In the genomic region with DNA sequence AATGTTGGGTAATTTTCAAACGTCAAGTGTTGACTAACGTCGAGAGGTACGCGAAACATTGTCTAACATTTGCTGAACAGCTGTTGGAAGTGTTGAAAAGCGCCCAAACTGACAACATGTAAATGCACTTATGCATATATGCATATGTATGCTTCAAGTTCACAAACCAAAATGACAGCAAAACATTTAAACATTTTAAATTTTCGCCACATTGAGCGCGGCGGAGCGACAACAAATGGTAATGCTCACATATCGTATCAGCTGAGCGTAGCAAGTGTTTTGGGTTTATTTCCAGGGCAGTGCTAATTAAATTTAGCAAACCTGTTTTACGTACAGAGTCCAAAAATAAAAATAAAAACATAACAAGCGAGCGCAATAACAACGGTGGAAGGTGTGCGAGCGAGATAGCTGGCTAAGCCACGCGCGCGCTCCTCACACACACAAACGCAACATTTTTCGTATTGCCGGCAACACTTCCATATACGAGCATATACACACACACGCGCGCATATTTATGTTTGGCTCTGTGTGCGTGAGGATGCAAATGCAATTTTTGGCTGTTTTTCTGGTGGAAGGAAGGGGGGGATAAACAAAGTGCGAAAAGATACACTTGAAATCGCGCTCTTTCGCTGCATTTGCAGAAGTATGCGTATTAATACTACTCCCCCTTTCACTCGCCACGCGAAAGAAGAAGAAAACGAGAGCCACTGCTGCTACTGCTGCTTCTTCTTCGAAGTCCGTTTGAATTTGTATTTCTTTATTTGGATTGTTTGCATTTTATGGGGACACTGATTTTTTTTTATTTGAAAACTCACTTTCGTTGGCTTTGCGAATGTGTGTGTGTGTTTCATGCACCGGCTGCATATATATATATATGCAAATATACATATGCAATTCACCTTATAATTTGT, we compare ENCODE assay signal across 6 fruit fly cellular contexts.
TF ChIP-seq lines count a peak whose summit lies in the region.

No protein-coding gene starts in this region.

- peak; percentile 47 for TF ChIP-seq CTCF in whole organism, embryonic (GFP tag; optimal IDR thresholded peaks at IDR 0.05; lab: Kevin White, UChicago)

TF ChIP-seq in whole organism, 6 proteins besides CTCF, POLR2A, EP300 and RAD21:
- TF ChIP-seq pan (optimal IDR thresholded peaks at IDR 0.05; lab: Kevin White, UChicago) (no peak), psq (optimal IDR thresholded peaks at IDR 0.05; lab: Kevin White, UChicago) (no peak), EcR (GFP tag; optimal IDR thresholded peaks at IDR 0.05; lab: Kevin White, UChicago) (no peak), CG8478 (optimal IDR thresholded peaks at IDR 0.05; lab: Kevin White, UChicago) (peak; percentile 53), Dll (optimal IDR thresholded peaks at IDR 0.05; lab: Kevin White, UChicago) (no peak), usp (GFP tag; optimal IDR thresholded peaks at IDR 0.05; lab: Kevin White, UChicago) (no peak)

TF ChIP-seq in whole organism, adult, 20 proteins besides CTCF, POLR2A, EP300 and RAD21 (continues in another document):
- TF ChIP-seq toe (GFP tag; optimal IDR thresholded peaks at IDR 0.05; lab: Kevin White, UChicago): no peak
- TF ChIP-seq Clk (GFP tag; optimal IDR thresholded peaks at IDR 0.05; lab: Kevin White, UChicago): peak; percentile 10
- peak; percentile 43 for TF ChIP-seq bab1 (GFP tag; optimal IDR thresholded peaks at IDR 0.05; lab: Kevin White, UChicago)
- peak; percentile 60 for TF ChIP-seq CG14711 (tag; optimal IDR thresholded peaks at IDR 0.05; lab: Kevin White, UChicago)
- TF ChIP-seq tj (GFP tag; optimal IDR thresholded peaks at IDR 0.05; lab: Kevin White, UChicago): peak; percentile 77
- TF ChIP-seq Mnt (GFP tag; optimal IDR thresholded peaks at IDR 0.05; lab: Kevin White, UChicago): peak; percentile 90
- peak; percentile 48 for TF ChIP-seq ovo (GFP tag; optimal IDR thresholded peaks at IDR 0.05; lab: Kevin White, UChicago)
- peak; percentile 58 for TF ChIP-seq CG5204 (GFP tag; optimal IDR thresholded peaks at IDR 0.05; lab: Kevin White, UChicago)
- peak; percentile 87 for TF ChIP-seq Crg-1 (GFP tag; optimal IDR thresholded peaks at IDR 0.05; lab: Kevin White, UChicago)
- peak; percentile 48 for TF ChIP-seq cic (GFP tag; optimal IDR thresholded peaks at IDR 0.05; lab: Kevin White, UChicago)
- peak; percentile 62 for TF ChIP-seq CG12768 (GFP tag; optimal IDR thresholded peaks at IDR 0.05; lab: Kevin White, UChicago)
- peak; percentile 76 for TF ChIP-seq pad (GFP tag; optimal IDR thresholded peaks at IDR 0.05; lab: Kevin White, UChicago)
- TF ChIP-seq CG11617 (GFP tag; optimal IDR thresholded peaks at IDR 0.05; lab: Kevin White, UChicago): peak; percentile 82
- TF ChIP-seq CG7101 (tag; optimal IDR thresholded peaks at IDR 0.05; lab: Kevin White, UChicago): peak; percentile 83

TF ChIP-seq in whole organism, embryonic, 481 proteins besides CTCF, POLR2A, EP300 and RAD21 (continues in another document):
- no peak for TF ChIP-seq Sry-β (GFP tag; optimal IDR thresholded peaks at IDR 0.05; lab: Kevin White, UChicago)
- TF ChIP-seq CG6175 (GFP tag; IDR thresholded peaks at IDR 0.05; lab: Robert Waterston, UW): no peak
- peak; percentile 33 for TF ChIP-seq chn (GFP tag; optimal IDR thresholded peaks at IDR 0.05; lab: Kevin White, UChicago)
- TF ChIP-seq crol (GFP tag; IDR thresholded peaks at IDR 0.05; lab: Robert Waterston, UW): no peak
- TF ChIP-seq Hand (GFP tag; optimal IDR thresholded peaks at IDR 0.05; lab: Kevin White, UChicago): peak; percentile 10
- TF ChIP-seq Optix (GFP tag; IDR thresholded peaks at IDR 0.05; lab: Robert Waterston, UW): no peak
- TF ChIP-seq CG42726 (GFP tag; IDR thresholded peaks at IDR 0.05; lab: Robert Waterston, UW; ENCODE audit: partially characterized antibody): no peak
- TF ChIP-seq tx (GFP tag; optimal IDR thresholded peaks at IDR 0.05; lab: Kevin White, UChicago): no peak
- TF ChIP-seq trh (GFP tag; optimal IDR thresholded peaks at IDR 0.05; lab: Kevin White, UChicago): no peak
- TF ChIP-seq CkIIα-i1 (GFP tag; IDR thresholded peaks at IDR 0.05; lab: Robert Waterston, UW): no peak
- no peak for TF ChIP-seq salm (tag; optimal IDR thresholded peaks at IDR 0.05; lab: Kevin White, UChicago)
- TF ChIP-seq chinmo (GFP tag; IDR thresholded peaks at IDR 0.05; lab: Robert Waterston, UW; ENCODE audit: partially characterized antibody): no peak
- TF ChIP-seq GATAe (GFP tag; conservative IDR thresholded peaks at IDR 0.05; lab: Robert Waterston, UW): no peak
- peak; percentile 11; the same call in 1 of the 2 replicates for TF ChIP-seq onecut (GFP tag; IDR thresholded peaks at IDR 0.05; lab: Robert Waterston, UW)
- TF ChIP-seq CG15696 (tag; optimal IDR thresholded peaks at IDR 0.05; lab: Kevin White, UChicago): no peak
- no peak for TF ChIP-seq vvl (GFP tag; IDR thresholded peaks at IDR 0.05; lab: Robert Waterston, UW)

TF ChIP-seq in whole organism, prepupa, 60 proteins besides CTCF, POLR2A, EP300 and RAD21 (continues in another document):
- TF ChIP-seq ss (GFP tag; optimal IDR thresholded peaks at IDR 0.05; lab: Kevin White, UChicago) (peak in 1 of 2 experiments; percentile 42), CG6163 (GFP tag; IDR thresholded peaks at IDR 0.05; lab: Robert Waterston, UW) (no peak), CG8632 (GFP tag; optimal IDR thresholded peaks at IDR 0.05; lab: Kevin White, UChicago) (peak; percentile 6), esn (GFP tag; optimal IDR thresholded peaks at IDR 0.05; lab: Kevin White, UChicago) (peak; percentile 59), Eip93F (GFP tag; optimal IDR thresholded peaks at IDR 0.05; lab: Kevin White, UChicago) (no peak), CG7368 (GFP tag; optimal IDR thresholded peaks at IDR 0.05; lab: Kevin White, UChicago) (peak; percentile 19), CG15336 (GFP tag; IDR thresholded peaks at IDR 0.05; lab: Robert Waterston, UW) (no peak), Eip75B (GFP tag; optimal IDR thresholded peaks at IDR 0.05; lab: Kevin White, UChicago) (peak; percentile 24), vri (GFP tag; optimal IDR thresholded peaks at IDR 0.05; lab: Kevin White, UChicago) (peak; percentile 76), pdm3 (GFP tag; optimal IDR thresholded peaks at IDR 0.05; lab: Kevin White, UChicago) (peak; percentile 59), dsx (GFP tag; optimal IDR thresholded peaks at IDR 0.05; lab: Kevin White, UChicago; ENCODE audit: poor library complexity, severe bottlenecking) (peak; percentile 70), Sox15 (GFP tag; optimal IDR thresholded peaks at IDR 0.05; lab: Kevin White, UChicago) (no peak), Lpt (GFP tag; optimal IDR thresholded peaks at IDR 0.05; lab: Kevin White, UChicago) (peak; percentile 16), Ets96B (tag; optimal IDR thresholded peaks at IDR 0.05; lab: Kevin White, UChicago) (no peak), lz (GFP tag; optimal IDR thresholded peaks at IDR 0.05; lab: Kevin White, UChicago) (peak; percentile 56), CG8119 (GFP tag; IDR thresholded peaks at IDR 0.05; lab: Robert Waterston, UW) (no peak)

TF ChIP-seq in whole organism, pupa, 21 proteins besides CTCF, POLR2A, EP300 and RAD21:
- TF ChIP-seq CG14655 (GFP tag; optimal IDR thresholded peaks at IDR 0.05; lab: Kevin White, UChicago) (peak; percentile 25), CG10348 (GFP tag; IDR thresholded peaks at IDR 0.05; lab: Robert Waterston, UW) (no peak), Pif1B (GFP tag; optimal IDR thresholded peaks at IDR 0.05; lab: Kevin White, UChicago) (peak; percentile 34), CG12605 (GFP tag; IDR thresholded peaks at IDR 0.05; lab: Robert Waterston, UW) (no peak), Snoo (tag; optimal IDR thresholded peaks at IDR 0.05; lab: Kevin White, UChicago) (no peak), D1 (tag; optimal IDR thresholded peaks at IDR 0.05; lab: Kevin White, UChicago) (no peak), CG34367 (tag; optimal IDR thresholded peaks at IDR 0.05; lab: Kevin White, UChicago) (peak; percentile 27), Pif1A (GFP tag; optimal IDR thresholded peaks at IDR 0.05; lab: Kevin White, UChicago) (peak; percentile 32), CG8159 (tag; optimal IDR thresholded peaks at IDR 0.05; lab: Kevin White, UChicago) (peak; percentile 19), CG8301 (tag; optimal IDR thresholded peaks at IDR 0.05; lab: Kevin White, UChicago) (peak; percentile 41), CG32121 (GFP tag; IDR thresholded peaks at IDR 0.05; lab: Robert Waterston, UW) (no peak)

TF ChIP-seq in whole organism, wandering third instar larva, 38 proteins besides CTCF, POLR2A, EP300 and RAD21 (continues in another document):
- TF ChIP-seq brk (GFP tag; optimal IDR thresholded peaks at IDR 0.05; lab: Kevin White, UChicago) (no peak), br (GFP tag; optimal IDR thresholded peaks at IDR 0.05; lab: Kevin White, UChicago) (peak; percentile 74), rgr (GFP tag; optimal IDR thresholded peaks at IDR 0.05; lab: Kevin White, UChicago) (peak; percentile 76), psq (GFP tag; optimal IDR thresholded peaks at IDR 0.05; lab: Kevin White, UChicago) (peak; percentile 54), Dif (GFP tag; optimal IDR thresholded peaks at IDR 0.05; lab: Kevin White, UChicago; ENCODE audit: partially characterized antibody) (peak; percentile 1), CG32264 (GFP tag; optimal IDR thresholded peaks at IDR 0.05; lab: Kevin White, UChicago) (peak; percentile 34), HLH106 (tag; optimal IDR thresholded peaks at IDR 0.05; lab: Kevin White, UChicago) (peak; percentile 18), Myc (optimal IDR thresholded peaks at IDR 0.05; lab: Kevin White, UChicago) (peak; percentile 42), GATAd (GFP tag; optimal IDR thresholded peaks at IDR 0.05; lab: Kevin White, UChicago) (no peak), Rel (GFP tag; optimal IDR thresholded peaks at IDR 0.05; lab: Kevin White, UChicago) (no peak), Rel (tag; optimal IDR thresholded peaks at IDR 0.05; lab: Kevin White, UChicago) (no peak), OdsH (GFP tag; optimal IDR thresholded peaks at IDR 0.05; lab: Kevin White, UChicago) (peak; percentile 61), dmrt93B (GFP tag; optimal IDR thresholded peaks at IDR 0.05; lab: Kevin White, UChicago) (peak; percentile 5), foxo (GFP tag; optimal IDR thresholded peaks at IDR 0.05; lab: Kevin White, UChicago) (peak in 1 of 2 experiments; percentile 69), lola (GFP tag; optimal IDR thresholded peaks at IDR 0.05; lab: Kevin White, UChicago) (no peak), Jra (GFP tag; optimal IDR thresholded peaks at IDR 0.05; lab: Kevin White, UChicago) (peak; percentile 52), Sp1 (GFP tag; optimal IDR thresholded peaks at IDR 0.05; lab: Kevin White, UChicago) (peak; percentile 33), Dfd (GFP tag; optimal IDR thresholded peaks at IDR 0.05; lab: Kevin White, UChicago) (no peak), ey (GFP tag; optimal IDR thresholded peaks at IDR 0.05; lab: Kevin White, UChicago) (peak; percentile 66), N (GFP tag; optimal IDR thresholded peaks at IDR 0.05; lab: Kevin White, UChicago) (peak; percentile 27), Hr83 (GFP tag; optimal IDR thresholded peaks at IDR 0.05; lab: Kevin White, UChicago; ENCODE audit: poor library complexity, severe bottlenecking) (peak; percentile 72), h (GFP tag; optimal IDR thresholded peaks at IDR 0.05; lab: Kevin White, UChicago) (peak; percentile 84), dl (GFP tag; optimal IDR thresholded peaks at IDR 0.05; lab: Kevin White, UChicago; ENCODE audit: insufficient read depth in 1 of 2, partially characterized antibody in 2 of 2) (peak in 1 of 2 experiments; percentile 23)
